Fruit fly (Drosophila melanogaster) S2 (cell line): ENCODE results near the gene Rbfox1.

Experiments
- CG8478 ChIP-seq: fragments of >200 bp; optimal IDR thresholded peaks from 2 replicates; lab custom pipeline; 2018
- CTCF ChIP-seq, 2 experiments: fragments of >200 bp; optimal IDR thresholded peaks; 2 replicates each; lab custom pipeline; 2018

- TF ChIP-seq CTCF (optimal IDR thresholded peaks at IDR 0.05; lab: Kevin White, UChicago) (no peak), CG8478 (no peak)
Observed at dm6 chr3L:10545029-10545428, 63.8 kb downstream of the Rbfox1 start.
